Worm (Caenorhabditis elegans) whole organism, midembryonic: ENCODE measurements around the gene T21D12.7.

ENCODE experiments used
- cog-1 ChIP-seq: sonication (generic microtip); optimal IDR thresholded peaks from 2 replicates; lab custom pipeline; 2016; ENCODE audit warnings: missing genetic modification characterization, missing compliant biosample characterization
- flt-1 ChIP-seq: fragments of 200-800 bp; sonication (Bioruptor generic); IDR thresholded peaks from 2 replicates; pipeline ENCODE4 v1.3.6; 2022; ENCODE audit warnings: missing genetic modification characterization, missing compliant biosample characterization
- klf-2 ChIP-seq: fragments of 200-800 bp; sonication (Bioruptor generic); conservative IDR thresholded peaks from 2 replicates; pipeline ENCODE4 v1.3.6; 2022; ENCODE audit warnings: missing genetic modification reagents, missing genetic modification characterization, missing compliant biosample characterization
- ref-1 ChIP-seq: fragments of 200-800 bp; sonication (Bioruptor generic); conservative IDR thresholded peaks from 2 replicates; pipeline ENCODE4 v1.3.6; 2022; ENCODE audit warnings: missing genetic modification reagents, missing genetic modification characterization, missing compliant biosample characterization
- ztf-23 ChIP-seq: fragments of 200-800 bp; sonication (Bioruptor generic); IDR thresholded peaks from 2 replicates; pipeline ENCODE4 v1.3.6; 2022; ENCODE audit warnings: missing genetic modification reagents, missing genetic modification characterization, missing compliant biosample characterization
- ztf-29 ChIP-seq: fragments of 200-800 bp; sonication (Bioruptor generic); IDR thresholded peaks from 2 replicates; pipeline ENCODE4 v1.3.6; 2022; ENCODE audit warnings: missing genetic modification reagents, missing genetic modification characterization, missing compliant biosample characterization

DNA sequence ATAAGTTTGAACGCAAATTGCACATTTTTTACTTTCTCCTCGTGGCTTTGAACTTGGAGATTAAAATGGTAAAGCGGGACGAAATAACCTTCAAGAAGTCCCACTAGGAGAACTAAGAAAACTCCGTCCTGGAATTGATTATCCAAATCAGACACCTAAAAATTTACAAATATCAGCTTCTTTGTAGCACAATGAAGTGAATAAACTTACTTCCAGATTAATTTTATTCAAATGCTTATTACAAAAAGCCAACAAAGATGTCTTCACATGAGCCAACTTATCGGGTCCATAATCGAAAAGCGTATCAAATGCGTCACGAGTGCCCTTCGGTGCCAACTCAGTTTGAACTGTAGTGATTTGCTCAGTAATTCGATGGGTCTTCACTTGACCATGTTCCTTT lies 28.8 kb downstream of the T21D12.7 start:
- TF ChIP-seq klf-2 (GFP tag; lab: Robert Waterston, UW) (no peak), ztf-29 (GFP tag; lab: Robert Waterston, UW) (no peak), ztf-23 (GFP tag; lab: Robert Waterston, UW) (no peak), ref-1 (GFP tag; lab: Robert Waterston, UW) (no peak), cog-1 (no peak), flt-1 (GFP tag; lab: Robert Waterston, UW) (no peak)
